Fruit fly (Drosophila melanogaster): ENCODE data around the gene elg1.

elg1 gene

DNA sequence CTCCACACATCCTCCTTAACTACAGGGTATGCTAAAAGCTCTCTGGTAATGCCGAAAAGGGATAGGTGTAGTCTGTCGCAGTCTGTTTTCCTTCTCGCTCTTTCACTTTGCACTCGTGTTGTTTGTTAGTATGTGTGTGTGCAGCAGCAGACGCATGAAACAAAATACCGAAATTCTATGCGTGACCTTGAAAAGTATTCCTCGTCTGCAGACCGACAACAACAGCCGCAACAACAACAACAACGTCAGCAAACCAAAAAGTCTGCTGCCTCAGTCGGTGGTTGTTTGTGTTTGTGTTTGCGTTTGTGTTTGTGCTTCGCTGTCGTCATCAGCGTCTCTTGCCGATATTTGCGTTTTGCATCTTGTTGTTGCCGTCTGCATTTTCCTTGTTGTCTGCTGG is 46.6 kb downstream of the elg1 start:
- TF ChIP-seq fd64A (GFP tag; optimal IDR thresholded peaks at IDR 0.05) (no peak), ATbp (GFP tag; optimal IDR thresholded peaks at IDR 0.05) (peak; percentile 15), CG8359 (GFP tag; optimal IDR thresholded peaks at IDR 0.05; ENCODE audit: borderline replicate concordance) (no peak), CG10274 (GFP tag; optimal IDR thresholded peaks at IDR 0.05) (no peak), Adf1 (GFP tag; IDR thresholded peaks at IDR 0.05) (no peak), Deaf1 (tag; optimal IDR thresholded peaks at IDR 0.05) (peak; percentile 29), dati (GFP tag; IDR thresholded peaks at IDR 0.05) (no peak), hbn (GFP tag; IDR thresholded peaks at IDR 0.05; ENCODE audit: partially characterized antibody) (no peak), Med (GFP tag) (peak; percentile 67), fd96Cb (tag; optimal IDR thresholded peaks at IDR 0.05) (no peak), kah (GFP tag; optimal IDR thresholded peaks at IDR 0.05) (peak; percentile 85), Optix (GFP tag; IDR thresholded peaks at IDR 0.05) (no peak), E2f1 (GFP tag; IDR thresholded peaks at IDR 0.05) (no peak), CG12155 (GFP tag; optimal IDR thresholded peaks at IDR 0.05) (no peak), MTF-1 (GFP tag; optimal IDR thresholded peaks at IDR 0.05; ENCODE audit: borderline replicate concordance) (no peak), zen (tag; optimal IDR thresholded peaks at IDR 0.05) (peak; percentile 52), CG12942 (GFP tag; optimal IDR thresholded peaks at IDR 0.05) (no peak), corto (GFP tag; optimal IDR thresholded peaks at IDR 0.05) (peak; percentile 15), ci (GFP tag; IDR thresholded peaks at IDR 0.05) (peak; percentile 23; the same call in 1 of the 3 replicates), Trl (optimal IDR thresholded peaks at IDR 0.05) (no peak), Trl (GFP tag; optimal IDR thresholded peaks at IDR 0.05) (no peak), YL-1 (GFP tag; optimal IDR thresholded peaks at IDR 0.05) (no peak), CG15479 (GFP tag; optimal IDR thresholded peaks at IDR 0.05) (peak; percentile 28), lilli (GFP tag; optimal IDR thresholded peaks at IDR 0.05) (no peak), gce (GFP tag; IDR thresholded peaks at IDR 0.05) (no peak), nom (GFP tag; optimal IDR thresholded peaks at IDR 0.05) (peak; percentile 21), lov (optimal IDR thresholded peaks at IDR 0.05) (no peak), lov (GFP tag; IDR thresholded peaks at IDR 0.05) (no peak), CG3163 (GFP tag; optimal IDR thresholded peaks at IDR 0.05) (no peak), CG4360 (GFP tag; IDR thresholded peaks at IDR 0.05) (peak; percentile 97), Abd-B (GFP tag; optimal IDR thresholded peaks at IDR 0.05) (no peak), Sry-δ (GFP tag; optimal IDR thresholded peaks at IDR 0.05) (no peak), tll (GFP tag; optimal IDR thresholded peaks at IDR 0.05) (peak in 1 of 2 experiments; percentile 25), Dfd (GFP tag; optimal IDR thresholded peaks at IDR 0.05) (no peak), cg (GFP tag; optimal IDR thresholded peaks at IDR 0.05) (peak; percentile 62), CG10462 (GFP tag; optimal IDR thresholded peaks at IDR 0.05) (no peak), CG17359 (tag; optimal IDR thresholded peaks at IDR 0.05) (no peak), vvl (GFP tag; IDR thresholded peaks at IDR 0.05) (0 out of 2 replicates have a peak, but pooled peaks have one; percentile 23), bcd (GFP tag; optimal IDR thresholded peaks at IDR 0.05) (no peak), CG17912 (GFP tag; optimal IDR thresholded peaks at IDR 0.05) (no peak), dm (GFP tag; optimal IDR thresholded peaks at IDR 0.05) (no peak), unc-4 (GFP tag; IDR thresholded peaks at IDR 0.05; ENCODE audit: partially characterized antibody) (no peak), nerfin-1 (tag; optimal IDR thresholded peaks at IDR 0.05) (peak; percentile 41), CG11247 (GFP tag; IDR thresholded peaks at IDR 0.05) (no peak), emc (GFP tag; optimal IDR thresholded peaks at IDR 0.05) (no peak), pros (GFP tag; optimal IDR thresholded peaks at IDR 0.05) (peak; percentile 32), stwl (tag; optimal IDR thresholded peaks at IDR 0.05) (peak; percentile 0), CG2199 (GFP tag; IDR thresholded peaks at IDR 0.05) (peak; percentile 62; the same call in 1 of the 3 replicates), zfh2 (GFP tag; optimal IDR thresholded peaks at IDR 0.05) (no peak), CG7556 (GFP tag; optimal IDR thresholded peaks at IDR 0.05) (no peak), zf30C (GFP tag; optimal IDR thresholded peaks at IDR 0.05) (no peak)
